Worm (Caenorhabditis elegans) whole organism, L3 larva: ENCODE measurements around the gene sluh-7.

Experiments used
- aly-2 ChIP-seq: fragments of 150-350 bp; optimal IDR thresholded peaks from 2 replicates; lab custom pipeline; 2014; ENCODE audit warnings: missing biosample characterization, missing genetic modification characterization
- nhr-23 ChIP-seq: fragments of 150-350 bp; optimal IDR thresholded peaks from 2 replicates; lab custom pipeline; 2014; ENCODE audit warnings: missing biosample characterization, missing genetic modification reagents, missing genetic modification characterization
- nhr-25 ChIP-seq: sonication (generic microtip); optimal IDR thresholded peaks from 2 replicates; lab custom pipeline; 2017; ENCODE audit warnings: missing biosample characterization, missing genetic modification characterization
- ztf-11 ChIP-seq: fragments of 150-350 bp; optimal IDR thresholded peaks from 2 replicates; lab custom pipeline; 2014; ENCODE audit warnings: missing biosample characterization, missing genetic modification characterization

ce11 chrV:10379761-10380160, 24.1 kb upstream of the sluh-7 start:
- TF ChIP-seq aly-2 (tag; lab: Kevin White, UChicago) = no peak
- no peak for TF ChIP-seq nhr-23 (tag; lab: Kevin White, UChicago)
- TF ChIP-seq ztf-11 (tag; lab: Kevin White, UChicago) = no peak
- no peak for TF ChIP-seq nhr-25
